Worm (Caenorhabditis elegans) whole organism, early embryonic: ENCODE data around the gene lex-1.
A peak's percentile ranks its signal among the peaks of the same experiment; 100 is the strongest.

Experiments
- B0310.2 ChIP-seq: sonication (generic microtip); optimal IDR thresholded peaks from 2 replicates; lab custom pipeline; 2016; ENCODE audit warnings: mild to moderate bottlenecking, missing genetic modification characterization, missing compliant biosample characterization
- aly-1 ChIP-seq: sonication (generic microtip); optimal IDR thresholded peaks from 2 replicates; lab custom pipeline; 2016; ENCODE audit warnings: missing genetic modification characterization, missing compliant biosample characterization
- ama-1 ChIP-seq: fragments of 150-350 bp; optimal IDR thresholded peaks from 2 replicates; lab custom pipeline; 2014
- ceh-13 ChIP-seq: fragments of 200-800 bp; sonication (Bioruptor generic); optimal IDR thresholded peaks from 2 replicates; lab custom pipeline; 2018; ENCODE audit warnings: mild to moderate bottlenecking, missing genetic modification characterization, missing compliant biosample characterization
- hmbx-1 ChIP-seq: sonication (generic microtip); optimal IDR thresholded peaks from 2 replicates; lab custom pipeline; 2016; ENCODE audit warnings: mild to moderate bottlenecking, missing genetic modification characterization, missing compliant biosample characterization
- hnd-1 ChIP-seq: sonication (generic microtip); optimal IDR thresholded peaks from 2 replicates; lab custom pipeline; 2016; ENCODE audit warnings: missing genetic modification characterization, missing compliant biosample characterization
- tbx-11 ChIP-seq: fragments of 200-800 bp; sonication (Bioruptor generic); IDR thresholded peaks from 2 replicates; pipeline ENCODE4 v1.3.6; 2022; ENCODE audit warnings: missing genetic modification characterization, missing compliant biosample characterization

- TF ChIP-seq B0310.2 (tag; lab: Kevin White, UChicago) (no peak), aly-1 (tag; lab: Kevin White, UChicago) (no peak), ama-1 (lab: Kevin White, UChicago) (peak; percentile 5), hmbx-1 (tag; lab: Kevin White, UChicago) (no peak), ceh-13 (GFP tag; lab: Kevin White, UChicago) (no peak), tbx-11 (GFP tag; lab: Robert Waterston, UW) (no peak), hnd-1 (tag; lab: Kevin White, UChicago) (no peak)
Observed at ce11 chrIV:12084587-12084986, 5.3 kb downstream of the lex-1 start.
